Worm (Caenorhabditis elegans) whole organism, midembryonic: ENCODE measurements around the gene srh-277.

Experiments
- T22C8.4 ChIP-seq: fragments of 200-800 bp; sonication (Bioruptor generic); IDR thresholded peaks from 2 replicates; pipeline ENCODE4 v1.3.6; 2022; ENCODE audit warnings: missing genetic modification characterization, missing compliant biosample characterization
- cog-1 ChIP-seq: sonication (generic microtip); optimal IDR thresholded peaks from 2 replicates; lab custom pipeline; 2016; ENCODE audit warnings: missing genetic modification characterization, missing compliant biosample characterization
- flt-1 ChIP-seq: fragments of 200-800 bp; sonication (Bioruptor generic); IDR thresholded peaks from 2 replicates; pipeline ENCODE4 v1.3.6; 2022; ENCODE audit warnings: missing genetic modification characterization, missing compliant biosample characterization
- klf-2 ChIP-seq: fragments of 200-800 bp; sonication (Bioruptor generic); conservative IDR thresholded peaks from 2 replicates; pipeline ENCODE4 v1.3.6; 2022; ENCODE audit warnings: missing genetic modification reagents, missing genetic modification characterization, missing compliant biosample characterization
- med-1 ChIP-seq: sonication (generic microtip); optimal IDR thresholded peaks from 2 replicates; lab custom pipeline; 2017; ENCODE audit warnings: missing genetic modification characterization, mild to moderate bottlenecking, missing compliant biosample characterization, antibody characterized with exemption, missing genetic modification reagents; ENCODE audit not compliant: insufficient read depth
- ref-1 ChIP-seq: fragments of 200-800 bp; sonication (Bioruptor generic); conservative IDR thresholded peaks from 2 replicates; pipeline ENCODE4 v1.3.6; 2022; ENCODE audit warnings: missing genetic modification reagents, missing genetic modification characterization, missing compliant biosample characterization
- tab-1 ChIP-seq: fragments of 200-800 bp; sonication (Bioruptor generic); IDR thresholded peaks from 2 replicates; pipeline ENCODE4 v1.3.6; 2022; ENCODE audit warnings: missing genetic modification characterization, missing compliant biosample characterization
- ztf-23 ChIP-seq: fragments of 200-800 bp; sonication (Bioruptor generic); IDR thresholded peaks from 2 replicates; pipeline ENCODE4 v1.3.6; 2022; ENCODE audit warnings: missing genetic modification reagents, missing genetic modification characterization, missing compliant biosample characterization
- ztf-29 ChIP-seq: fragments of 200-800 bp; sonication (Bioruptor generic); IDR thresholded peaks from 2 replicates; pipeline ENCODE4 v1.3.6; 2022; ENCODE audit warnings: missing genetic modification reagents, missing genetic modification characterization, missing compliant biosample characterization

srh-277 gene

DNA sequence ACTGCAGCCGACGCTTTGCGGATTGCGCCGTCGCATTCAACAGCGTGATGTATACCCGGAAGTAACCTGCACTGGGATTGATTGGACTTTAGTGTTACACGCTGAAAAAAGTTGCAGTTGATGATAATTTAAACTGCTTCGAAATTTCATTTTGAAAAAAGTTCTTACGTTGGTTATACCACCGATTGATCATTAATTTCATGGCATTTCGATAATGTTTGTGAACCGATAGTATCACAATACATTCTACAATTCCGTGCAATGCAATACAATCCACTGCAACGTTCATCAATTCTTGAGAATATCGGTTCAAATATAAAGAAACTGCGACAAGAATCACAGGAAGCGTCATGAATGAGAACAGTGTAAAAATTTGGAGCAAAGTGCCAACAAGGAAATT lies 52.1 kb downstream of the srh-277 start, which contains the start of gene F21H7.3:
Gene F21H7.3, minus strand, starts transcription at position 101 of the 400 bp plus-strand sequence.
- TF ChIP-seq flt-1 (GFP tag; lab: Robert Waterston, UW): no peak
- no peak for TF ChIP-seq cog-1 (tag; lab: Kevin White, UChicago)
- no peak for TF ChIP-seq ztf-29 (GFP tag; lab: Robert Waterston, UW)
- no peak for TF ChIP-seq ztf-23 (GFP tag; lab: Robert Waterston, UW)
- TF ChIP-seq tab-1 (GFP tag; lab: Robert Waterston, UW): no peak
- TF ChIP-seq klf-2 (GFP tag; lab: Robert Waterston, UW): no peak

DNA sequence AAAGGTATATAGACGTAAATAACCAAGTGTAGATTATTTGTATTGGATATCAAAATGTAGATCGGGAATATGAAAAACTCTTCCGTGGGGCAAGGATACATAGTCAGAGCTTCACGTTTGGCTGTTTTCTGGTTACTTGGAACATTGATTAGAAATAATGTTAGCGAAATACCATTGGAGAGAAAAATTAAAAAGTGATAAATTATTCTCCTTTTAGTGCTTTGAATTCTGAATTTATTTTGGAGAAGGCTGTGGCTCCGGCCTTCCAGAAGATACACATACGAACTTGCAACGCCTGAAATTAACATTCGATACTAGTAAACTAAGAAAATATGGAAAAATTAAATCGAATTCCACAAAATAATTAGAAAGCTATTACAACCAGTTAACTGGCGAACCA lies 52.6 kb downstream of the srh-277 start, which contains the start of gene srh-98:
Gene srh-98, minus strand, starts transcription at position 101 of the 400 bp plus-strand sequence.
- TF ChIP-seq flt-1 (GFP tag; lab: Robert Waterston, UW): no peak
- TF ChIP-seq ztf-23 (GFP tag; lab: Robert Waterston, UW): no peak
- no peak for TF ChIP-seq med-1 (GFP tag; lab: Kevin White, UChicago)
- no peak for TF ChIP-seq tab-1 (GFP tag; lab: Robert Waterston, UW)
- TF ChIP-seq klf-2 (GFP tag; lab: Robert Waterston, UW): no peak
- no peak for TF ChIP-seq T22C8.4
- TF ChIP-seq ztf-29 (GFP tag; lab: Robert Waterston, UW): no peak
- no peak for TF ChIP-seq cog-1 (tag; lab: Kevin White, UChicago)
- no peak for TF ChIP-seq ref-1
